Worm (Caenorhabditis elegans) whole organism, L4 larva: ENCODE measurements around the gene afmd-1.
A peak's percentile ranks its signal among the peaks of the same experiment; 100 is the strongest.

Experiments
- F49E8.2 ChIP-seq: sonication (generic microtip); optimal IDR thresholded peaks from 2 replicates; lab custom pipeline; 2016; ENCODE audit warnings: missing compliant biosample characterization, mild to moderate bottlenecking, missing genetic modification characterization, borderline replicate concordance
- R02D3.7 ChIP-seq: fragments of 150-350 bp; sonication (generic microtip); optimal IDR thresholded peaks from 3 replicates; lab custom pipeline; 2014; ENCODE audit warnings: missing biosample characterization, missing genetic modification characterization
- ZK337.2 ChIP-seq: fragments of 200-800 bp; sonication (Bioruptor generic); IDR thresholded peaks from 2 replicates; pipeline ENCODE4 v1.3.6; 2022; ENCODE audit warnings: missing genetic modification reagents, missing genetic modification characterization, missing compliant biosample characterization
- aha-1 ChIP-seq: fragments of 150-350 bp; peaks from one replicate; lab custom pipeline; 2014; ENCODE audit warnings: missing biosample characterization, missing genetic modification characterization
- aly-2 ChIP-seq: sonication (generic microtip); optimal IDR thresholded peaks from 2 replicates; lab custom pipeline; 2018; ENCODE audit warnings: missing biosample characterization, missing genetic modification characterization
- attf-4 ChIP-seq: sonication (generic microtip); optimal IDR thresholded peaks from 3 replicates; lab custom pipeline; 2017; ENCODE audit warnings: missing biosample characterization, missing genetic modification characterization
- ceh-28 ChIP-seq: fragments of 150-350 bp; optimal IDR thresholded peaks from 2 replicates; lab custom pipeline; 2014; ENCODE audit warnings: missing biosample characterization, missing genetic modification reagents, missing genetic modification characterization
- ceh-62 ChIP-seq: sonication (generic microtip); optimal IDR thresholded peaks from 2 replicates; lab custom pipeline; 2017; ENCODE audit warnings: missing biosample characterization, missing genetic modification characterization
- ces-1 ChIP-seq: fragments of 150-350 bp; sonication (generic microtip); optimal IDR thresholded peaks from 4 replicates; lab custom pipeline; 2014; ENCODE audit warnings: missing biosample characterization, missing genetic modification reagents, missing genetic modification characterization
- cey-2 ChIP-seq: sonication (generic microtip); optimal IDR thresholded peaks from 3 replicates; lab custom pipeline; 2017; ENCODE audit warnings: missing genetic modification characterization, mild to moderate bottlenecking, missing compliant biosample characterization, antibody characterized with exemption, borderline replicate concordance; ENCODE audit not compliant: insufficient read depth
- daf-16 ChIP-seq, 3 experiments: sonication (generic microtip); optimal IDR thresholded peaks; 2 replicates each; lab custom pipeline; 2016 to 2017; ENCODE audit warnings: missing genetic modification characterization in 3 of 3, missing genetic modification reagents in 3 of 3, mild to moderate bottlenecking in 2 of 3, missing compliant biosample characterization in 2 of 3, missing biosample characterization in 1 of 3, moderate library complexity in 1 of 3
- duxl-1 ChIP-seq: sonication (generic microtip); optimal IDR thresholded peaks from 2 replicates; lab custom pipeline; 2016; ENCODE audit warnings: mild to moderate bottlenecking, missing genetic modification characterization, moderate library complexity, missing compliant biosample characterization; ENCODE audit not compliant: poor library complexity
- egl-43 ChIP-seq: fragments of 200-800 bp; sonication (Bioruptor generic); IDR thresholded peaks from 2 replicates; pipeline ENCODE4 v1.3.6; 2022; ENCODE audit warnings: missing genetic modification reagents, missing genetic modification characterization, missing compliant biosample characterization
- fkh-10 ChIP-seq: fragments of 150-350 bp; optimal IDR thresholded peaks from 2 replicates; lab custom pipeline; 2014; ENCODE audit warnings: missing biosample characterization, missing genetic modification reagents, missing genetic modification characterization
- gei-8 ChIP-seq: fragments of 200-800 bp; sonication (Bioruptor generic); optimal IDR thresholded peaks from 2 replicates; lab custom pipeline; 2018; ENCODE audit warnings: mild to moderate bottlenecking, missing genetic modification characterization, missing compliant biosample characterization
- hlh-11 ChIP-seq: fragments of 200-800 bp; sonication (Bioruptor generic); optimal IDR thresholded peaks from 2 replicates; lab custom pipeline; 2018; ENCODE audit warnings: mild to moderate bottlenecking, missing genetic modification characterization, missing compliant biosample characterization
- hmg-1.1 ChIP-seq: fragments of 200-800 bp; sonication (Bioruptor generic); IDR thresholded peaks from 2 replicates; pipeline ENCODE4 v1.3.6; 2022; ENCODE audit warnings: missing genetic modification reagents, missing genetic modification characterization, missing compliant biosample characterization
- lsy-2 ChIP-seq, 2 experiments: fragments of 150-350 bp in 1 of 2; sonication (generic microtip) in 1 of 2; optimal IDR thresholded peaks; 2 replicates each; lab custom pipeline; 2014 to 2017; ENCODE audit warnings: missing biosample characterization in 2 of 2, missing genetic modification characterization in 2 of 2
- mdl-1 ChIP-seq, 2 experiments: fragments of 150-350 bp in 1 of 2; sonication (generic microtip) in 1 of 2; optimal IDR thresholded peaks; 2 replicates each; lab custom pipeline; 2014 to 2017; ENCODE audit warnings: missing biosample characterization in 2 of 2, missing genetic modification characterization in 2 of 2
- mep-1 ChIP-seq: fragments of 150-350 bp; sonication (generic microtip); optimal IDR thresholded peaks from 3 replicates; lab custom pipeline; 2014; ENCODE audit warnings: missing biosample characterization, missing genetic modification characterization
- mxl-3 ChIP-seq: fragments of 200-800 bp; sonication (Bioruptor generic); optimal IDR thresholded peaks from 2 replicates; lab custom pipeline; 2018; ENCODE audit warnings: mild to moderate bottlenecking, missing genetic modification characterization, missing compliant biosample characterization
- nhr-25 ChIP-seq: sonication (generic microtip); optimal IDR thresholded peaks from 2 replicates; lab custom pipeline; 2017; ENCODE audit warnings: missing genetic modification characterization, mild to moderate bottlenecking, missing compliant biosample characterization, antibody characterized with exemption, moderate library complexity, borderline replicate concordance; ENCODE audit not compliant: insufficient read depth
- nhr-28 ChIP-seq: fragments of 150-350 bp; optimal IDR thresholded peaks from 2 replicates; lab custom pipeline; 2014; ENCODE audit warnings: missing biosample characterization, missing genetic modification characterization
- nhr-41 ChIP-seq: fragments of 200-800 bp; sonication (Bioruptor generic); IDR thresholded peaks from 2 replicates; pipeline ENCODE4 v1.3.6; 2022; ENCODE audit warnings: missing genetic modification reagents, missing genetic modification characterization, missing compliant biosample characterization
- nhr-48 ChIP-seq: sonication (generic microtip); optimal IDR thresholded peaks from 2 replicates; lab custom pipeline; 2016; ENCODE audit warnings: mild to moderate bottlenecking, missing genetic modification characterization, missing compliant biosample characterization
- nhr-76 ChIP-seq: fragments of 150-350 bp; optimal IDR thresholded peaks from 2 replicates; lab custom pipeline; 2014; ENCODE audit warnings: missing biosample characterization, missing genetic modification characterization
- nhr-77 ChIP-seq: fragments of 150-350 bp; optimal IDR thresholded peaks from 2 replicates; lab custom pipeline; 2014; ENCODE audit warnings: missing biosample characterization, missing genetic modification characterization
- php-3 ChIP-seq: fragments of 200-800 bp; sonication (Bioruptor generic); IDR thresholded peaks from 2 replicates; pipeline ENCODE4 v1.3.6; 2022; ENCODE audit warnings: missing genetic modification reagents, missing genetic modification characterization, missing compliant biosample characterization
- skn-1 ChIP-seq: fragments of 150-350 bp; optimal IDR thresholded peaks from 2 replicates; lab custom pipeline; 2014; ENCODE audit warnings: missing biosample characterization, missing genetic modification characterization
- snpc-1.2 ChIP-seq: fragments of 200-800 bp; sonication (Bioruptor generic); IDR thresholded peaks from 2 replicates; pipeline ENCODE4 v1.3.6; 2022; ENCODE audit warnings: missing genetic modification reagents, missing genetic modification characterization, missing compliant biosample characterization
- spr-1 ChIP-seq: sonication (generic microtip); optimal IDR thresholded peaks from 2 replicates; lab custom pipeline; 2016; ENCODE audit warnings: mild to moderate bottlenecking, missing genetic modification characterization, missing compliant biosample characterization
- spr-3 ChIP-seq: fragments of 200-800 bp; sonication (Bioruptor generic); optimal IDR thresholded peaks from 2 replicates; lab custom pipeline; 2018; ENCODE audit warnings: mild to moderate bottlenecking, missing genetic modification characterization, missing compliant biosample characterization
- tra-1 ChIP-seq: fragments of 200-800 bp; sonication (Bioruptor generic); IDR thresholded peaks from 2 replicates; pipeline ENCODE4 v1.3.6; 2022; ENCODE audit warnings: missing genetic modification reagents, missing genetic modification characterization, missing compliant biosample characterization
- unc-62 ChIP-seq, 3 experiments: fragments of 150-350 bp in 1 of 3; sonication (generic microtip); optimal IDR thresholded peaks in 2 of 3; peaks in 1 of 3; 1 replicate in 1 of 3; 2 replicates in 2 of 3; lab custom pipeline; 2014 to 2017; ENCODE audit warnings: missing biosample characterization in 3 of 3, missing genetic modification characterization in 3 of 3, missing genetic modification reagents in 3 of 3, missing genotype in 1 of 3
- zfp-2 ChIP-seq: sonication (generic microtip); optimal IDR thresholded peaks from 2 replicates; lab custom pipeline; 2016; ENCODE audit warnings: mild to moderate bottlenecking, missing genetic modification characterization, missing compliant biosample characterization
- ztf-7 ChIP-seq: fragments of 150-350 bp; optimal IDR thresholded peaks from 2 replicates; lab custom pipeline; 2014; ENCODE audit warnings: missing biosample characterization, missing genetic modification characterization

Gene afmd-1

DNA sequence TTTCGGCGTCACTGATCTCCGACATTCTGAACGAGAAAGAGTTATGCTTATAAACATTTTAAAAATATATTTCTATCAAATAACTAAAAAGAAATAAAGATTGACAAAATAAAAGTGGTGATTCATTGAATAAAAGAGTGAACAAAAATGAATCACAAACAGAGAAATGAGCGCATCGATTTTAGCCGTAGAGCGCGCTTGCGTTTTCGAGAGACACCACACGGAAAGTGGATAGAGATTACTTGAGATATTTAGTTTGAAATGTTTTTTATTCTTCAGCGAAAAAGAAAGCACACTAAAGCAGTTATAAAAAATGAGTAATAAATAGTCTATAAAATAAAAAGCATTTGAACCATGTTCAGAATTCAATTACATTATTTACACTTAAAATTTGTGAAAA is 13.8 kb upstream of the afmd-1 start, which contains the start of gene cap-1 (continued):
- no peak for TF ChIP-seq duxl-1 (tag; lab: Kevin White, UChicago)
- TF ChIP-seq nhr-25 (tag; lab: Kevin White, UChicago) = no peak
- TF ChIP-seq spr-3 (GFP tag; lab: Kevin White, UChicago) = no peak
- TF ChIP-seq R02D3.7 (tag; lab: Kevin White, UChicago) = no peak
- no peak for TF ChIP-seq daf-16 (GFP tag; optimal IDR thresholded peaks at IDR 0.05; lab: Kevin White, UChicago)
- TF ChIP-seq daf-16 (tag; optimal IDR thresholded peaks at IDR 0.05; lab: Kevin White, UChicago) = peak; percentile 42
- TF ChIP-seq gei-8 (GFP tag; lab: Kevin White, UChicago) = no peak
- no peak for TF ChIP-seq nhr-76 (tag; lab: Kevin White, UChicago)
- TF ChIP-seq zfp-2 = no peak
- TF ChIP-seq fkh-10 = peak; percentile 17
- TF ChIP-seq ceh-28 (tag; lab: Kevin White, UChicago) = peak; percentile 43

DNA sequence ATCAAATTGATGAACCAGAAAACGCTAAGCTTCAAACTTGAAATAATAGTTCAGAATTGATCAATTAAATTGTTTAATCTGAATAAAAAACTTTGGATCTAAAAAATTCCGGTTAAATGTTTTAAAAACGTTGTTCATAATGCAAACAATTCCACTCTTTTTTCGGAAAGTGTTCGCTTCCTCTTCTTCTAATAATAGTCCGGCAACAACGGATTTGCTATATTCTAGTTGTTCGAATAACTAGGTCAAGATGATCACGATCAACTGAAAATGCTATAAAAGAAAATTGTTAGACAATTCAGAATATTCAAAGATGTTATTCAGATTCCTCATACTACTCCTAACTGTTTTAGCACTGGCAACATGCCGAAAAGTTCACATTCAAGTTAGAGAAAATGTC is 13.1 kb upstream of the afmd-1 start, which contains the start of gene D2024.4:
D2024.4 (plus strand) TSS at position 301 of the 400 bp plus-strand sequence.
- no peak for TF ChIP-seq egl-43
- no peak for TF ChIP-seq cey-2 (tag; lab: Kevin White, UChicago)
- no peak for TF ChIP-seq attf-4 (tag; lab: Kevin White, UChicago)
- no peak for TF ChIP-seq nhr-41
- no peak for TF ChIP-seq snpc-1.2 (GFP tag; lab: Robert Waterston, UW)
- no peak for TF ChIP-seq spr-1
- no peak for TF ChIP-seq aly-2 (tag; lab: Kevin White, UChicago)
- no peak for TF ChIP-seq php-3 (GFP tag; lab: Robert Waterston, UW)
- no peak for TF ChIP-seq nhr-48 (tag; lab: Kevin White, UChicago)
- TF ChIP-seq nhr-77 (tag; lab: Kevin White, UChicago) = no peak
- no peak for TF ChIP-seq ztf-7 (tag; lab: Kevin White, UChicago)
- no peak for TF ChIP-seq ceh-28 (tag; lab: Kevin White, UChicago)
- no peak for TF ChIP-seq ceh-62

DNA sequence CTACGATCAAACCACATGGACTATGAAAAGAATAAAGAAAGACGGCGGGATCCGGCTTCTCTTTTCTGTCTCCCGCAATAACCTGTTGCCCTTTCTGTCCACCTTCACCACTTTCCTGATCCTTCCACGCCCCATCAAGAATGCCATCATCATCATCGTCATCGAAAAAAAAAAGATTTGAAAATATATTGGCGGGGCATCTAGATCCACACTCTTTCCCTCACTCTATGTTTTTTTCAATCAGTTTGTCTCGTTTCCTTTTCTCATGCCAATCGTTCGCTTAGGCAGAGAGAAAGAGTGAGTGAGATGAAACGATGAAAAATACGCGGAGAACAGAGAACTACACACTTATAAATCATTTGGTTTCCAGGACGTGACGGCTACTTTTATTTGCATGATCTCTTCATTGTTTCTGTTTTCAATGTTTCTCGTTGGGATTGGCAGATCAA is 10.4 kb upstream of the afmd-1 start:
- TF ChIP-seq duxl-1 (tag; lab: Kevin White, UChicago) (no peak), cey-2 (tag; lab: Kevin White, UChicago) (no peak), daf-16 (GFP tag; optimal IDR thresholded peaks at IDR 0.05; lab: Kevin White, UChicago) (peak in 1 of 2 experiments; percentile 52), daf-16 (tag; optimal IDR thresholded peaks at IDR 0.05; lab: Kevin White, UChicago) (no peak), mxl-3 (GFP tag; lab: Kevin White, UChicago) (peak; percentile 78), unc-62 (GFP tag; optimal IDR thresholded peaks at IDR 0.05 in 1 of 2; lab: Kevin White, UChicago) (peak in 1 of 2 experiments; percentile 83), unc-62 (tag; optimal IDR thresholded peaks at IDR 0.05; lab: Kevin White, UChicago) (no peak), F49E8.2 (no peak), hlh-11 (peak; percentile 81), aha-1 (tag; lab: Kevin White, UChicago) (peak; percentile 41), mdl-1 (tag; optimal IDR thresholded peaks at IDR 0.05; lab: Kevin White, UChicago) (peak in 1 of 2 experiments; percentile 30), ces-1 (GFP tag; lab: Kevin White, UChicago) (no peak), hmg-1.1 (GFP tag; lab: Robert Waterston, UW) (no peak), lsy-2 (tag; optimal IDR thresholded peaks at IDR 0.05; lab: Kevin White, UChicago) (no peak), nhr-48 (tag; lab: Kevin White, UChicago) (peak; percentile 60), mep-1 (tag; lab: Kevin White, UChicago) (no peak), nhr-28 (tag; lab: Kevin White, UChicago) (peak; percentile 42), tra-1 (GFP tag; lab: Robert Waterston, UW) (no peak), spr-3 (GFP tag; lab: Kevin White, UChicago) (no peak), ZK337.2 (GFP tag; lab: Robert Waterston, UW) (no peak), skn-1 (tag; lab: Kevin White, UChicago) (no peak)
